Fruit fly (Drosophila melanogaster): ENCODE measurements around the gene CG42570.

The CG42570 gene

DNA sequence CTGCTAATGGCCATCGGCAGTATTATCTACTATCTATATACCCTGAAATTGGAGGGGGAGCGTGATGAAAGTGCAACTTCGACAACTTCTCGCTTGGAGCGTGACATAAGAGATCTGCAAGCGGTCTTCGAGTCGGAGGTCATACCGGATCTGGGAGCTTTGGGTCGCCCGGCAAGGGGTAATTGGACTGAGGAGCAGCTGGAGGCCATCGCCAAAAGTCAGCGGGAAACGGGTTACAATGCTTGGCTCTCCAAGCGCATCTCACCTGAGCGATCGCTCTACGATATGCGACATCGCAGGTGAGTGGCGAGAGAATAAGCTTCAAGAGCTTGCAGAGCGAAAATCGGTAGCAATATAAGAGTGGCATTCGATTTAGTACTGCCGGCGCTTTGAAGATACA, 33.6 kb upstream of the CG42570 start (continued):
- TF ChIP-seq CG8089 (GFP tag; optimal IDR thresholded peaks at IDR 0.05) (no peak), ara (GFP tag; IDR thresholded peaks at IDR 0.05) (peak; percentile 41; the same call in 1 of the 2 replicates), B-H2 (GFP tag; optimal IDR thresholded peaks at IDR 0.05) (no peak), CG12659 (GFP tag; optimal IDR thresholded peaks at IDR 0.05) (no peak), Ptx1 (GFP tag; IDR thresholded peaks at IDR 0.05) (no peak), CG34422 (GFP tag; IDR thresholded peaks at IDR 0.05) (0 out of 3 replicates have a peak, but pooled peaks have one; percentile 24), slou (GFP tag; optimal IDR thresholded peaks at IDR 0.05) (no peak), CG13424 (tag; optimal IDR thresholded peaks at IDR 0.05) (no peak), ftz-f1 (GFP tag; optimal IDR thresholded peaks at IDR 0.05) (peak; percentile 9), gem (tag; optimal IDR thresholded peaks at IDR 0.05) (no peak), knrl (GFP tag; IDR thresholded peaks at IDR 0.05; ENCODE audit: partially characterized antibody) (0 out of 3 replicates have a peak, but pooled peaks have one; percentile 29), bigmax (GFP tag; optimal IDR thresholded peaks at IDR 0.05) (no peak), Camta (GFP tag; optimal IDR thresholded peaks at IDR 0.05) (no peak), CG18476 (GFP tag; optimal IDR thresholded peaks at IDR 0.05) (no peak), jing (GFP tag; optimal IDR thresholded peaks at IDR 0.05) (no peak), CG15269 (tag; optimal IDR thresholded peaks at IDR 0.05) (no peak), NC2β (GFP tag; optimal IDR thresholded peaks at IDR 0.05) (no peak), MESR4 (GFP tag; optimal IDR thresholded peaks at IDR 0.05) (no peak), CG3726 (GFP tag; IDR thresholded peaks at IDR 0.05) (no peak), Trl (optimal IDR thresholded peaks at IDR 0.05) (peak; percentile 40 to 51), Trl (GFP tag; optimal IDR thresholded peaks at IDR 0.05) (no peak), CG15011 (GFP tag; optimal IDR thresholded peaks at IDR 0.05) (no peak), CHES-1-like (GFP tag; optimal IDR thresholded peaks at IDR 0.05) (no peak), Fer2 (tag; optimal IDR thresholded peaks at IDR 0.05) (no peak), chinmo (GFP tag; IDR thresholded peaks at IDR 0.05; ENCODE audit: partially characterized antibody) (peak; percentile 74; the same call in 1 of the 4 replicates), CG8944 (GFP tag; optimal IDR thresholded peaks at IDR 0.05) (no peak), Dref (GFP tag; IDR thresholded peaks at IDR 0.05) (no peak), Sry-δ (GFP tag; optimal IDR thresholded peaks at IDR 0.05) (no peak), bcd (GFP tag; optimal IDR thresholded peaks at IDR 0.05) (no peak), Hey (tag; optimal IDR thresholded peaks at IDR 0.05) (no peak), Meics (GFP tag; optimal IDR thresholded peaks at IDR 0.05) (no peak), CG17385 (GFP tag; optimal IDR thresholded peaks at IDR 0.05) (no peak), CG14050 (GFP tag; IDR thresholded peaks at IDR 0.05) (no peak), CG7987 (GFP tag; optimal IDR thresholded peaks at IDR 0.05) (no peak), H2.0 (GFP tag; IDR thresholded peaks at IDR 0.05) (no peak)

DNA sequence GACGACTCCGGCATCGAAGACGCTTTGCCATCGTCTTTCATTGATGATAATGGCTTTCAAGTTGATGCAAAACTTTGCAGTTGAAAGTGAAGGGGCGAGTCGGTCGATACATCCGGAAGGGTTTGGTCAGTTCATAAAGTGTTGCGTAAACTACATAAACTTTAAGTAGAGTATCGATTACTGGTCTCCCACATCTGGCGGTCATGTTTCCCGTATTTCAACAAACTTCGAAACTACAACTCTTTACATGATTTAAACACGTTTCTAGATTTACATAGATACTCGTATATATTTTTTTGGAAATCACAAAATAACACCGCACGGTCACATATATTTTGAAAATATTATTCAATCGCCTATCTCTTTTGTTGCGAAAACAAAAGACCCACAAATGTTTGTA, 29.8 kb upstream of the CG42570 start, which contains the start of gene CG34452:
CG34452 (minus strand) TSS at position 101 of the 400 bp plus-strand sequence.
- no peak for TF ChIP-seq CG31365 (tag; optimal IDR thresholded peaks at IDR 0.05)
- TF ChIP-seq tin (GFP tag; optimal IDR thresholded peaks at IDR 0.05): no peak
- no peak for TF ChIP-seq nau (GFP tag; optimal IDR thresholded peaks at IDR 0.05)
- no peak for TF ChIP-seq Pdp1 (GFP tag; optimal IDR thresholded peaks at IDR 0.05)
- no peak for TF ChIP-seq CG15696 (tag; optimal IDR thresholded peaks at IDR 0.05)
- TF ChIP-seq en (GFP tag; optimal IDR thresholded peaks at IDR 0.05): no peak
